Worm (Caenorhabditis elegans) whole organism, young adult: ENCODE results near the gene gst-20.

Experiments
- F37B4.10 ChIP-seq: fragments of 200-800 bp; sonication (Bioruptor generic); IDR thresholded peaks from 2 replicates; pipeline ENCODE4 v1.3.6; 2022; ENCODE audit warnings: missing genetic modification characterization, missing compliant biosample characterization
- Y53G8AR.9 ChIP-seq: fragments of 200-800 bp; sonication (Bioruptor generic); conservative IDR thresholded peaks from 2 replicates; pipeline ENCODE4 v1.3.6; 2022; ENCODE audit warnings: missing genetic modification reagents, missing genetic modification characterization, missing compliant biosample characterization
- egl-44 ChIP-seq: fragments of 200-800 bp; sonication (Bioruptor generic); IDR thresholded peaks from 2 replicates; pipeline ENCODE4 v1.3.6; 2022; ENCODE audit warnings: missing genetic modification reagents, missing genetic modification characterization, missing compliant biosample characterization
- fkh-3 ChIP-seq: sonication (generic microtip); optimal IDR thresholded peaks from 2 replicates; lab custom pipeline; 2016; ENCODE audit warnings: mild to moderate bottlenecking, missing genetic modification characterization, missing compliant biosample characterization
- pbrm-1 ChIP-seq: fragments of 200-800 bp; sonication (Bioruptor generic); IDR thresholded peaks from 2 replicates; pipeline ENCODE4 v1.3.6; 2022; ENCODE audit warnings: missing genetic modification reagents, missing genetic modification characterization, missing compliant biosample characterization
- pha-4 ChIP-seq: fragments of 150-350 bp; sonication (generic microtip); optimal IDR thresholded peaks from 2 replicates; lab custom pipeline; 2014; ENCODE audit warnings: missing biosample characterization, missing genetic modification reagents, missing genetic modification characterization
- rec-8 ChIP-seq, 2 experiments: sonication (generic microtip); optimal IDR thresholded peaks; 2 replicates each; lab custom pipeline; 2016; ENCODE audit warnings: mild to moderate bottlenecking in 2 of 2, missing genetic modification characterization in 2 of 2, missing genetic modification reagents in 2 of 2, missing genotype in 2 of 2, missing biosample characterization in 1 of 2, missing compliant biosample characterization in 1 of 2, moderate library complexity in 1 of 2
- unc-130 ChIP-seq: sonication (generic microtip); optimal IDR thresholded peaks from 2 replicates; lab custom pipeline; 2016; ENCODE audit warnings: missing genetic modification reagents, missing genetic modification characterization, missing compliant biosample characterization
- unc-62 ChIP-seq: fragments of 150-350 bp; optimal IDR thresholded peaks from 2 replicates; lab custom pipeline; 2014; ENCODE audit warnings: missing biosample characterization, missing genetic modification reagents, missing genetic modification characterization
- ztf-25 ChIP-seq: fragments of 200-800 bp; sonication (Bioruptor generic); IDR thresholded peaks from 2 replicates; pipeline ENCODE4 v1.3.6; 2022; ENCODE audit warnings: missing genetic modification reagents, missing genetic modification characterization, missing compliant biosample characterization

DNA sequence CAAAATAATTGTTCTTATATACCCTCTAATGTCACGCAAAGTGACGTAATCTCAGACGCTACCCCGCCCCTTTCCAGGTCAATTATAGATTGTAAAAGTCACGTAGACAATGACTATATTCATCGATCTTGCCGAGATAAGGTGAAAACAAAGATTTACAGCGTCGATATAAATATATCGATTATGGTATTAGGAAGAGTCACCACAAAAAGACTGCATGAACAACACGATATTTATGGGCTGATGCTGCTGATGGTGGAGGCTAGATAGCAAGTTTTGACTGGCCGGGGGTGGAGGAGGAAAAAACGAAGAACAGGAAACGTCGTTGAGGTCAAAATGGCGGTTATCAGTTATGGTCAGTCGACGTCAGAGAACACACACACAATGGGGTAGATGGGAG lies 29.0 kb upstream of the gst-20 start:
- TF ChIP-seq pbrm-1 (GFP tag; lab: Robert Waterston, UW) (no peak), egl-44 (GFP tag; lab: Robert Waterston, UW) (no peak), Y53G8AR.9 (GFP tag; lab: Robert Waterston, UW) (no peak), fkh-3 (tag; lab: Kevin White, UChicago) (no peak), F37B4.10 (GFP tag; lab: Robert Waterston, UW) (no peak), rec-8 (tag; optimal IDR thresholded peaks at IDR 0.05; lab: Kevin White, UChicago) (no peak), ztf-25 (GFP tag; lab: Robert Waterston, UW) (no peak), unc-130 (GFP tag; lab: Kevin White, UChicago) (no peak), unc-62 (GFP tag; lab: Kevin White, UChicago) (no peak), pha-4 (no peak)
